Worm (Caenorhabditis elegans) whole organism, L2 larva: ENCODE results near the gene D1046.4.

Experiments used
- C34F6.9 ChIP-seq: fragments of 150-350 bp; optimal IDR thresholded peaks from 2 replicates; lab custom pipeline; 2014; ENCODE audit warnings: missing biosample characterization, missing genetic modification characterization
- F13H6.1 ChIP-seq: sonication (generic microtip); optimal IDR thresholded peaks from 2 replicates; lab custom pipeline; 2016; ENCODE audit warnings: missing genetic modification characterization, missing compliant biosample characterization
- R02D3.7 ChIP-seq: fragments of 150-350 bp; optimal IDR thresholded peaks from 2 replicates; lab custom pipeline; 2014; ENCODE audit warnings: missing biosample characterization, missing genetic modification characterization
- Y55F3AM.14 ChIP-seq: fragments of 200-800 bp; sonication (Bioruptor generic); optimal IDR thresholded peaks from 2 replicates; lab custom pipeline; 2018; ENCODE audit warnings: mild to moderate bottlenecking, missing genetic modification characterization, missing compliant biosample characterization
- ZK546.5 ChIP-seq: sonication (generic microtip); optimal IDR thresholded peaks from 2 replicates; lab custom pipeline; 2017; ENCODE audit warnings: missing biosample characterization, missing genetic modification characterization
- alr-1 ChIP-seq: fragments of 150-350 bp; optimal IDR thresholded peaks from 2 replicates; lab custom pipeline; 2014; ENCODE audit warnings: missing biosample characterization, missing genetic modification characterization
- aly-2 ChIP-seq: fragments of 150-350 bp; optimal IDR thresholded peaks from 2 replicates; lab custom pipeline; 2014; ENCODE audit warnings: missing biosample characterization, missing genetic modification characterization
- ama-1 ChIP-seq: fragments of 150-350 bp; optimal IDR thresholded peaks from 2 replicates; lab custom pipeline; 2018; ENCODE audit warnings: inconsistent platforms
- blmp-1 ChIP-seq: sonication (generic microtip); optimal IDR thresholded peaks from 2 replicates; lab custom pipeline; 2017; ENCODE audit warnings: missing genetic modification characterization, mild to moderate bottlenecking, missing compliant biosample characterization, antibody characterized with exemption, moderate library complexity; ENCODE audit not compliant: insufficient read depth
- ceh-16 ChIP-seq: fragments of 150-350 bp; optimal IDR thresholded peaks from 2 replicates; lab custom pipeline; 2014; ENCODE audit warnings: missing biosample characterization, missing genetic modification characterization
- ceh-82 ChIP-seq: fragments of 150-350 bp; optimal IDR thresholded peaks from 2 replicates; lab custom pipeline; 2014; ENCODE audit warnings: missing biosample characterization, missing genetic modification characterization
- crh-2 ChIP-seq: sonication (generic microtip); optimal IDR thresholded peaks from 2 replicates; lab custom pipeline; 2017; ENCODE audit warnings: missing biosample characterization, missing genetic modification characterization
- dmd-4 ChIP-seq: sonication (generic microtip); optimal IDR thresholded peaks from 2 replicates; lab custom pipeline; 2017; ENCODE audit warnings: missing biosample characterization, missing genetic modification characterization
- egl-27 ChIP-seq: sonication (generic microtip); optimal IDR thresholded peaks from 3 replicates; lab custom pipeline; 2017; ENCODE audit warnings: missing biosample characterization, missing genetic modification reagents, missing genetic modification characterization
- elt-1 ChIP-seq: fragments of 150-350 bp; optimal IDR thresholded peaks from 2 replicates; lab custom pipeline; 2014; ENCODE audit warnings: missing biosample characterization, missing genetic modification characterization
- elt-3 ChIP-seq: sonication (generic microtip); optimal IDR thresholded peaks from 2 replicates; lab custom pipeline; 2017; ENCODE audit warnings: missing biosample characterization, missing genetic modification characterization
- fos-1 ChIP-seq: fragments of 150-350 bp; optimal IDR thresholded peaks from 2 replicates; lab custom pipeline; 2014; ENCODE audit warnings: missing biosample characterization, missing genetic modification characterization
- gmeb-1 ChIP-seq: fragments of 150-350 bp; optimal IDR thresholded peaks from 2 replicates; lab custom pipeline; 2014; ENCODE audit warnings: missing biosample characterization, missing genetic modification characterization
- lin-11 ChIP-seq: fragments of 150-350 bp; sonication (generic microtip); optimal IDR thresholded peaks from 2 replicates; lab custom pipeline; 2014; ENCODE audit warnings: missing biosample characterization, missing genetic modification characterization, inconsistent platforms, mixed read lengths
- lin-13 ChIP-seq: fragments of 150-350 bp; optimal IDR thresholded peaks from 2 replicates; lab custom pipeline; 2014; ENCODE audit warnings: missing biosample characterization, missing genetic modification reagents, missing genetic modification characterization
- lin-39 ChIP-seq: fragments of 150-350 bp; optimal IDR thresholded peaks from 2 replicates; lab custom pipeline; 2014; ENCODE audit warnings: missing biosample characterization, missing genetic modification reagents, missing genetic modification characterization
- lsy-2 ChIP-seq, 2 experiments: fragments of 150-350 bp in 1 of 2; sonication (generic microtip) in 1 of 2; optimal IDR thresholded peaks; 2 replicates each; lab custom pipeline; 2014 to 2017; ENCODE audit warnings: missing biosample characterization in 2 of 2, missing genetic modification characterization in 2 of 2
- mab-5 ChIP-seq: fragments of 150-350 bp; optimal IDR thresholded peaks from 2 replicates; lab custom pipeline; 2014; ENCODE audit warnings: missing biosample characterization, missing genetic modification characterization
- mbf-1 ChIP-seq: sonication (generic microtip); optimal IDR thresholded peaks from 2 replicates; lab custom pipeline; 2017; ENCODE audit warnings: missing biosample characterization, missing genetic modification characterization
- mdl-1 ChIP-seq, 2 experiments: fragments of 150-350 bp in 1 of 2; sonication (generic microtip) in 1 of 2; optimal IDR thresholded peaks; 2 replicates each; lab custom pipeline; 2017; ENCODE audit warnings: missing biosample characterization in 2 of 2, missing genetic modification characterization in 2 of 2
- nhr-10 ChIP-seq: sonication (generic microtip); optimal IDR thresholded peaks from 2 replicates; lab custom pipeline; 2017; ENCODE audit warnings: missing biosample characterization, missing genetic modification characterization
- nhr-11 ChIP-seq: fragments of 150-350 bp; optimal IDR thresholded peaks from 2 replicates; lab custom pipeline; 2014; ENCODE audit warnings: missing biosample characterization, missing genetic modification characterization
- nhr-12 ChIP-seq: fragments of 150-350 bp; optimal IDR thresholded peaks from 2 replicates; lab custom pipeline; 2014; ENCODE audit warnings: missing biosample characterization, missing genetic modification characterization
- nhr-129 ChIP-seq: fragments of 150-350 bp; optimal IDR thresholded peaks from 2 replicates; lab custom pipeline; 2014; ENCODE audit warnings: missing biosample characterization, missing genetic modification characterization
- nhr-21 ChIP-seq: fragments of 150-350 bp; optimal IDR thresholded peaks from 2 replicates; lab custom pipeline; 2014; ENCODE audit warnings: missing biosample characterization, missing genetic modification characterization
- nhr-23 ChIP-seq: fragments of 150-350 bp; optimal IDR thresholded peaks from 2 replicates; lab custom pipeline; 2014; ENCODE audit warnings: missing biosample characterization, missing genetic modification reagents, missing genetic modification characterization
- nhr-237 ChIP-seq: fragments of 150-350 bp; optimal IDR thresholded peaks from 2 replicates; lab custom pipeline; 2014; ENCODE audit warnings: missing biosample characterization, missing genetic modification characterization
- nhr-25 ChIP-seq: fragments of 150-350 bp; sonication (generic microtip); optimal IDR thresholded peaks from 3 replicates; lab custom pipeline; 2014; ENCODE audit warnings: missing biosample characterization, missing genetic modification characterization
- nhr-6 ChIP-seq: fragments of 150-350 bp; optimal IDR thresholded peaks from 2 replicates; lab custom pipeline; 2014; ENCODE audit warnings: missing biosample characterization, missing genetic modification characterization
- nhr-77 ChIP-seq: fragments of 150-350 bp; optimal IDR thresholded peaks from 2 replicates; lab custom pipeline; 2014; ENCODE audit warnings: missing biosample characterization, missing genetic modification characterization
- peb-1 ChIP-seq: fragments of 150-350 bp; optimal IDR thresholded peaks from 2 replicates; lab custom pipeline; 2014; ENCODE audit warnings: missing biosample characterization, missing genetic modification characterization
- sem-4 ChIP-seq: fragments of 150-350 bp; optimal IDR thresholded peaks from 2 replicates; lab custom pipeline; 2014; ENCODE audit warnings: missing biosample characterization, missing genetic modification reagents, missing genetic modification characterization
- skn-1 ChIP-seq: sonication (generic microtip); optimal IDR thresholded peaks from 2 replicates; lab custom pipeline; 2017; ENCODE audit warnings: missing biosample characterization, missing genetic modification characterization
- sma-3 ChIP-seq: sonication (generic microtip); optimal IDR thresholded peaks from 2 replicates; lab custom pipeline; 2016; ENCODE audit warnings: missing genetic modification reagents, missing genetic modification characterization, missing compliant biosample characterization
- sma-9 ChIP-seq, 2 experiments: fragments of 150-350 bp in 1 of 2; sonication (generic microtip) in 1 of 2; optimal IDR thresholded peaks; 2 replicates each; lab custom pipeline; 2014 to 2016; ENCODE audit warnings: missing genetic modification characterization in 2 of 2, mild to moderate bottlenecking in 1 of 2, missing biosample characterization in 1 of 2, missing compliant biosample characterization in 1 of 2, missing genetic modification reagents in 1 of 2, moderate library complexity in 1 of 2
- snpc-4 ChIP-seq: fragments of 150-350 bp; optimal IDR thresholded peaks from 2 replicates; lab custom pipeline; 2014; ENCODE audit warnings: missing biosample characterization, missing genetic modification characterization
- unc-39 ChIP-seq: fragments of 150-350 bp; optimal IDR thresholded peaks from 2 replicates; lab custom pipeline; 2014; ENCODE audit warnings: missing biosample characterization, missing genetic modification characterization
- unc-55 ChIP-seq: fragments of 150-350 bp; sonication (generic microtip); optimal IDR thresholded peaks from 3 replicates; lab custom pipeline; 2014; ENCODE audit warnings: missing biosample characterization, missing genetic modification reagents, missing genetic modification characterization
- unc-62 ChIP-seq: fragments of 150-350 bp; optimal IDR thresholded peaks from 2 replicates; lab custom pipeline; 2014; ENCODE audit warnings: missing biosample characterization, missing genetic modification reagents, missing genetic modification characterization
- ztf-1 ChIP-seq: fragments of 200-800 bp; sonication (Bioruptor generic); conservative IDR thresholded peaks from 2 replicates; pipeline ENCODE4 v1.3.6; 2022; ENCODE audit warnings: missing genetic modification characterization, missing compliant biosample characterization
- ztf-11 ChIP-seq: sonication (generic microtip); optimal IDR thresholded peaks from 2 replicates; lab custom pipeline; 2017; ENCODE audit warnings: missing biosample characterization, missing genetic modification characterization
- ztf-4 ChIP-seq: fragments of 150-350 bp; optimal IDR thresholded peaks from 2 replicates; lab custom pipeline; 2014; ENCODE audit warnings: missing biosample characterization, missing genetic modification characterization

Gene D1046.4

ce11 chrIV:8967990-8968389 lies 34.3 kb downstream of the D1046.4 start, which contains the start of gene suex-2:
Gene suex-2 (plus strand): TSS chrIV:8968290.
- TF ChIP-seq nhr-129 (tag; lab: Kevin White, UChicago): no peak
- TF ChIP-seq mbf-1 (tag; lab: Kevin White, UChicago): no peak
- no peak for TF ChIP-seq sma-9 (GFP tag; optimal IDR thresholded peaks at IDR 0.05; lab: Kevin White, UChicago)
- TF ChIP-seq sma-9 (tag; optimal IDR thresholded peaks at IDR 0.05; lab: Kevin White, UChicago): no peak
- TF ChIP-seq nhr-12 (tag; lab: Kevin White, UChicago): no peak
- TF ChIP-seq lin-13 (GFP tag; lab: Kevin White, UChicago): no peak
- TF ChIP-seq nhr-25 (tag; lab: Kevin White, UChicago): no peak
- no peak for TF ChIP-seq nhr-77 (tag; lab: Kevin White, UChicago)
- no peak for TF ChIP-seq nhr-11 (tag; lab: Kevin White, UChicago)
- TF ChIP-seq lin-39 (tag; lab: Kevin White, UChicago): no peak
- no peak for TF ChIP-seq snpc-4
- TF ChIP-seq nhr-237 (tag; lab: Kevin White, UChicago): no peak
- TF ChIP-seq elt-1: no peak
- TF ChIP-seq lin-11 (tag; lab: Kevin White, UChicago): no peak
- no peak for TF ChIP-seq nhr-6 (tag; lab: Kevin White, UChicago)
- TF ChIP-seq aly-2 (tag; lab: Kevin White, UChicago): no peak
- no peak for TF ChIP-seq nhr-21 (tag; lab: Kevin White, UChicago)
- TF ChIP-seq sma-3: no peak
- no peak for TF ChIP-seq gmeb-1
- TF ChIP-seq lsy-2 (tag; optimal IDR thresholded peaks at IDR 0.05; lab: Kevin White, UChicago): no peak
- no peak for TF ChIP-seq unc-55 (GFP tag; lab: Kevin White, UChicago)

- TF ChIP-seq alr-1 (tag; lab: Kevin White, UChicago) (no peak), unc-55 (GFP tag; lab: Kevin White, UChicago) (peak; percentile 65), nhr-23 (tag; lab: Kevin White, UChicago) (no peak), ztf-1 (no peak), crh-2 (tag; lab: Kevin White, UChicago) (peak; percentile 39), nhr-25 (tag; lab: Kevin White, UChicago) (peak; percentile 70), gmeb-1 (peak; percentile 58), unc-62 (GFP tag; lab: Kevin White, UChicago) (no peak), nhr-237 (tag; lab: Kevin White, UChicago) (no peak), aly-2 (tag; lab: Kevin White, UChicago) (no peak), sem-4 (tag; lab: Kevin White, UChicago) (peak; percentile 26), Y55F3AM.14 (GFP tag; lab: Kevin White, UChicago) (no peak), ceh-82 (no peak), skn-1 (no peak), elt-1 (no peak), nhr-21 (tag; lab: Kevin White, UChicago) (no peak), nhr-6 (tag; lab: Kevin White, UChicago) (no peak), nhr-77 (tag; lab: Kevin White, UChicago) (no peak), ztf-11 (tag; lab: Kevin White, UChicago) (no peak), dmd-4 (tag; lab: Kevin White, UChicago) (peak; percentile 28), peb-1 (no peak), nhr-12 (tag; lab: Kevin White, UChicago) (no peak), ztf-4 (tag; lab: Kevin White, UChicago) (peak; percentile 1), elt-3 (tag; lab: Kevin White, UChicago) (no peak), lin-13 (GFP tag; lab: Kevin White, UChicago) (peak; percentile 19), nhr-129 (tag; lab: Kevin White, UChicago) (peak; percentile 24), fos-1 (tag; lab: Kevin White, UChicago) (peak; percentile 29), sma-3 (peak; percentile 76), ZK546.5 (tag; lab: Kevin White, UChicago) (no peak), mbf-1 (tag; lab: Kevin White, UChicago) (no peak), lsy-2 (tag; optimal IDR thresholded peaks at IDR 0.05; lab: Kevin White, UChicago) (peak; percentile 51 to 75), sma-9 (GFP tag; optimal IDR thresholded peaks at IDR 0.05; lab: Kevin White, UChicago) (peak; percentile 89), sma-9 (tag; optimal IDR thresholded peaks at IDR 0.05; lab: Kevin White, UChicago) (no peak), ama-1 (lab: Kevin White, UChicago) (no peak), C34F6.9 (tag; lab: Kevin White, UChicago) (peak; percentile 68), nhr-10 (tag; lab: Kevin White, UChicago) (no peak), R02D3.7 (no peak), blmp-1 (tag; lab: Kevin White, UChicago) (no peak), F13H6.1 (peak; percentile 81), lin-39 (tag; lab: Kevin White, UChicago) (no peak), mdl-1 (tag; optimal IDR thresholded peaks at IDR 0.05; lab: Kevin White, UChicago) (no peak), lin-11 (tag; lab: Kevin White, UChicago) (peak; percentile 7), ceh-16 (tag; lab: Kevin White, UChicago) (no peak), unc-39 (no peak), snpc-4 (no peak), egl-27 (tag; lab: Kevin White, UChicago) (no peak), nhr-11 (tag; lab: Kevin White, UChicago) (no peak), mab-5 (tag; lab: Kevin White, UChicago) (no peak)
Observed at ce11 chrIV:8973249-8973958, 39.7 kb downstream of the D1046.4 start, which contains the start of gene C53B4.3. Gene C53B4.3 (minus strand): TSS chrIV:8973712.
